Worm (Caenorhabditis elegans) whole organism, L3 larva: ENCODE measurements around the gene T07F8.4.

Source experiments
- ama-1 ChIP-seq: fragments of 150-350 bp; optimal IDR thresholded peaks from 2 replicates; lab custom pipeline; 2018
- pqm-1 ChIP-seq: fragments of 150-350 bp; optimal IDR thresholded peaks from 2 replicates; lab custom pipeline; 2017; ENCODE audit warnings: missing biosample characterization, missing genetic modification characterization, inconsistent platforms

DNA sequence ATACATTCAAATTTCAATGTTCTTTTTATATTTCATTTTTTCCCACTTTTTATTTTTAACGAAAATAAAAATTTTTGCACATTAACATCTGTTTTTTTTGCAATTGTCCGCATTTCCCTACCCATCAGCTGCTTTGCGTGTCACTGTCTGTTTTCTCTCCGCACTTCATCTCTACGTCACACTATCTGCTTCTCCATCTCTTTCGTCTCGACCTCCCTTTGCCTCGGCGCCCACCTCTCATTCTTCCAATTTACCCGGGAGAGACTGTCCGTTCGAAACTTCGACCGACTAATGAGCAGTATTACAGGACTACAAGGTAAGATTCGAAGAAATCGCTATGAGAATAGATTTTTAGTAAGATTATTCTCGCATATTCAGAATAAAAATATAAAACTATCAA lies 23.6 kb upstream of the T07F8.4 start, which contains the start of gene C27H5.2:
- peak; percentile 27 for TF ChIP-seq ama-1 (lab: Kevin White, UChicago)
- no peak for TF ChIP-seq pqm-1 (tag; lab: Kevin White, UChicago)
